Fruit fly (Drosophila melanogaster): ENCODE results near the gene Axn.

Gene Axn

DNA sequence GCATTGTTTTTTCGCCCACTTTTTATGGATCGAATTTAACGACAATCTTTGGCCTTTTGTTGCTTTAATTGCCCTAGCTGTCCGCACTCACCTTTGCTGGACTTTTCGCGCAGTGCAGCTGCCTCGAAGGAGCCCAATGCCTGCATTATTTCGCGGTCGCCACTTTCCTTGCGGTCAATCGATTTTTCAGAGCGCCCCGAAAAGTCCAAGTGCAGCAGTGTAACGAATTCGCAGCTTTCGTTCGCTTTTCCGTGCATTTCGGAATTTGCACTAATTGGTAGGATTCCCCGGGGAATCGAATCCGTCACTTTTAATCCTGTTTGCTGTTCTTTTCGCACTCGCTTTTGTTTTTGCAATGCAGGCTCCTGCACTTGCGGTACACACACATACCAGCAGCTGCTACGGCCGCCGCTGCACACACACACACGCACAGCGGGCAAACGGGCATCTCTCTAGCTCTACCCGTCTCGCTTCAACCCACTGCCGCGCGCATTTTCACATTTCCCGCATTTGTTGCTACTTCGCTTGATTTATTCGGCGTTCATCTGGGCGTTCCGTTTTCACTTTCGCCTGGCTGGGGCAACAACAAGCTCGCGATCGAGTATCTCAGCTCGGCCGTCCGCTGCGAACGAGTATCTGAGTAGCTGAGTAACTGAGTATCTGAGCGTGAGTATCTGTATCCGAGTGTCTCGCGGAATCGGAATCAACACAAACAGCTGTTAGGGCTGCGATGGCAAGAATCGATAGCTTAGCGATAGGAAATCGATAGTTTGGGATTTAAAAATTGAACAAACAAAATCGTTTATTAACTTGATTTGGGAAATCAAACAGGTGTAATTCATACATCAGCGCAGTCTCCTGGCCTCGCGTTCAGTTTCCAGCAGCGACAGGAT, 837 bp upstream of the Axn start, which contains the start of gene Mgat2 (continued):
- TF ChIP-seq HLH4C (GFP tag; IDR thresholded peaks at IDR 0.05; ENCODE audit: partially characterized antibody) = peak; percentile 80
- no peak for TF ChIP-seq zen (tag; optimal IDR thresholded peaks at IDR 0.05)
- TF ChIP-seq tin (GFP tag; optimal IDR thresholded peaks at IDR 0.05) = no peak
- peak; percentile 70 for TF ChIP-seq wek (GFP tag; optimal IDR thresholded peaks at IDR 0.05)
- TF ChIP-seq Dfd (GFP tag; optimal IDR thresholded peaks at IDR 0.05) = no peak
- no peak for TF ChIP-seq jumu (GFP tag; optimal IDR thresholded peaks at IDR 0.05)
- no peak for TF ChIP-seq CG15696 (tag; optimal IDR thresholded peaks at IDR 0.05)
- no peak for TF ChIP-seq caup (GFP tag; optimal IDR thresholded peaks at IDR 0.05; ENCODE audit: severe bottlenecking)
- TF ChIP-seq gem (tag; optimal IDR thresholded peaks at IDR 0.05) = no peak
- TF ChIP-seq chinmo (GFP tag; IDR thresholded peaks at IDR 0.05; ENCODE audit: partially characterized antibody) = peak; percentile 97
- TF ChIP-seq CG12659 (GFP tag; optimal IDR thresholded peaks at IDR 0.05) = peak; percentile 29
- peak; percentile 77 for TF ChIP-seq CG10543 (GFP tag; optimal IDR thresholded peaks at IDR 0.05)
- no peak for TF ChIP-seq shn (GFP tag; optimal IDR thresholded peaks at IDR 0.05)
- peak; percentile 72 for TF ChIP-seq CG10321 (GFP tag; IDR thresholded peaks at IDR 0.05)
- TF ChIP-seq CG16813 (GFP tag; IDR thresholded peaks at IDR 0.05; ENCODE audit: partially characterized antibody) = peak; percentile 79
- TF ChIP-seq Dip2 (GFP tag; IDR thresholded peaks at IDR 0.05) = no peak
- peak; percentile 11 for TF ChIP-seq ems (GFP tag; optimal IDR thresholded peaks at IDR 0.05)
- TF ChIP-seq Nf-YC (tag; optimal IDR thresholded peaks at IDR 0.05) = peak; percentile 55
- no peak for TF ChIP-seq Dip3 (GFP tag; optimal IDR thresholded peaks at IDR 0.05)
- TF ChIP-seq D19A (tag; optimal IDR thresholded peaks at IDR 0.05) = no peak
- peak; percentile 84 for TF ChIP-seq CG34376 (GFP tag; optimal IDR thresholded peaks at IDR 0.05)
- TF ChIP-seq Doc2 (GFP tag; IDR thresholded peaks at IDR 0.05) = no peak
- TF ChIP-seq CG5180 (GFP tag; optimal IDR thresholded peaks at IDR 0.05) = no peak
- TF ChIP-seq trh (GFP tag; optimal IDR thresholded peaks at IDR 0.05) = no peak
- peak; percentile 94 for TF ChIP-seq onecut (GFP tag; IDR thresholded peaks at IDR 0.05)
- TF ChIP-seq run (tag; optimal IDR thresholded peaks at IDR 0.05) = no peak
- no peak for TF ChIP-seq Ptx1 (GFP tag; IDR thresholded peaks at IDR 0.05)
- TF ChIP-seq unc-4 (GFP tag; IDR thresholded peaks at IDR 0.05; ENCODE audit: partially characterized antibody) = peak; percentile 91
- TF ChIP-seq CkIIα-i1 (GFP tag; IDR thresholded peaks at IDR 0.05) = no peak
- TF ChIP-seq luna (GFP tag; optimal IDR thresholded peaks at IDR 0.05) = no peak
- peak; percentile 34 for TF ChIP-seq chn (GFP tag; optimal IDR thresholded peaks at IDR 0.05)
- peak; percentile 85 for TF ChIP-seq CG33557 (GFP tag; optimal IDR thresholded peaks at IDR 0.05)
- no peak for TF ChIP-seq CG8944 (GFP tag; optimal IDR thresholded peaks at IDR 0.05)
- peak; percentile 21; the same call in 1 of the 2 replicates for TF ChIP-seq CG32532 (GFP tag; IDR thresholded peaks at IDR 0.05)
- peak; percentile 62 for TF ChIP-seq MTF-1 (GFP tag; optimal IDR thresholded peaks at IDR 0.05; ENCODE audit: borderline replicate concordance)
- no peak for TF ChIP-seq CG2120 (GFP tag; optimal IDR thresholded peaks at IDR 0.05)
- TF ChIP-seq sim (GFP tag; IDR thresholded peaks at IDR 0.05) = no peak
- TF ChIP-seq ro (GFP tag; IDR thresholded peaks at IDR 0.05) = no peak
- peak; percentile 91 for TF ChIP-seq Scr (GFP tag; IDR thresholded peaks at IDR 0.05; ENCODE audit: partially characterized antibody)
- TF ChIP-seq CG7556 (GFP tag; optimal IDR thresholded peaks at IDR 0.05) = no peak
- peak; percentile 62; the same call in 1 of the 2 replicates for TF ChIP-seq rib (GFP tag; IDR thresholded peaks at IDR 0.05)
- TF ChIP-seq Atf3 (GFP tag; optimal IDR thresholded peaks at IDR 0.05) = no peak
- no peak for TF ChIP-seq CG11560 (tag; IDR thresholded peaks at IDR 0.05)
- TF ChIP-seq Oaz (GFP tag; IDR thresholded peaks at IDR 0.05) = no peak
- peak; percentile 49 for TF ChIP-seq salm (tag; optimal IDR thresholded peaks at IDR 0.05)
- TF ChIP-seq dati (GFP tag; IDR thresholded peaks at IDR 0.05) = no peak
- no peak for TF ChIP-seq yki (optimal IDR thresholded peaks at IDR 0.05)
- peak; percentile 44 for TF ChIP-seq Xrp1 (GFP tag; IDR thresholded peaks at IDR 0.05)
- TF ChIP-seq gsb-n (tag; optimal IDR thresholded peaks at IDR 0.05) = peak; percentile 33

Data from whole organism, embryonic.